Fruit fly (Drosophila melanogaster): Measurements from ENCODE around the gene CG33258.

- TF ChIP-seq CG12605 (GFP tag; IDR thresholded peaks at IDR 0.05): no peak
- TF ChIP-seq CG14655 (GFP tag; optimal IDR thresholded peaks at IDR 0.05): no peak
- no peak for TF ChIP-seq gl (tag; optimal IDR thresholded peaks at IDR 0.05)
- TF ChIP-seq CG15710 (tag; optimal IDR thresholded peaks at IDR 0.05): no peak
- TF ChIP-seq CG8159 (tag; optimal IDR thresholded peaks at IDR 0.05): no peak
- TF ChIP-seq Snoo (tag; optimal IDR thresholded peaks at IDR 0.05): no peak
- no peak for TF ChIP-seq rn (GFP tag; IDR thresholded peaks at IDR 0.05)
- no peak for TF ChIP-seq Pif1A (GFP tag; optimal IDR thresholded peaks at IDR 0.05)
- no peak for TF ChIP-seq CG10348 (GFP tag; IDR thresholded peaks at IDR 0.05)
- TF ChIP-seq Pif1B (GFP tag; optimal IDR thresholded peaks at IDR 0.05): no peak
- TF ChIP-seq CG32121 (GFP tag; IDR thresholded peaks at IDR 0.05): no peak
- no peak for TF ChIP-seq CG9948 (tag; optimal IDR thresholded peaks at IDR 0.05)
- TF ChIP-seq CG4496 (GFP tag; IDR thresholded peaks at IDR 0.05): 0 out of 3 replicates have a peak, but pooled peaks have one; percentile 22
- no peak for TF ChIP-seq CG13204 (GFP tag; optimal IDR thresholded peaks at IDR 0.05)
These were observed 35.2 kb upstream of the CG33258 start for dm6 chr3L:16047105-16047504.

All from whole organism, pupa.